Fruit fly (Drosophila melanogaster) whole organism, adult: ENCODE results near the gene CG42870.

ENCODE experiments used
- CG11617 ChIP-seq: fragments of 200-800 bp; sonication (Bioruptor generic); optimal IDR thresholded peaks from 2 replicates; lab custom pipeline; 2017; ENCODE audit warnings: mild to moderate bottlenecking, missing biosample characterization, missing genetic modification reagents, missing genetic modification characterization
- CG12768 ChIP-seq: fragments of 200-800 bp; sonication (Bioruptor generic); optimal IDR thresholded peaks from 2 replicates; lab custom pipeline; 2017; ENCODE audit warnings: missing biosample characterization, missing genetic modification characterization, mild to moderate bottlenecking, moderate library complexity, missing genetic modification reagents
- CG14711 ChIP-seq: fragments of 200-800 bp; sonication (Bioruptor generic); optimal IDR thresholded peaks from 2 replicates; lab custom pipeline; 2018; ENCODE audit warnings: missing biosample characterization, mild to moderate bottlenecking, missing genetic modification characterization, moderate library complexity
- CG1620 ChIP-seq: fragments of 200-800 bp; sonication (Bioruptor generic); optimal IDR thresholded peaks from 2 replicates; lab custom pipeline; 2016; ENCODE audit warnings: missing biosample characterization, missing genetic modification characterization
- CG33017 ChIP-seq: fragments of 200-800 bp; sonication (Bioruptor generic); optimal IDR thresholded peaks from 2 replicates; lab custom pipeline; 2018; ENCODE audit warnings: missing biosample characterization, mild to moderate bottlenecking, missing genetic modification characterization, moderate library complexity
- CG5204 ChIP-seq: fragments of 200-800 bp; sonication (Bioruptor generic); optimal IDR thresholded peaks from 2 replicates; lab custom pipeline; 2016; ENCODE audit warnings: missing biosample characterization, missing genetic modification characterization
- CG7045 ChIP-seq: fragments of 200-800 bp; sonication (Bioruptor generic); optimal IDR thresholded peaks from 2 replicates; lab custom pipeline; 2017; ENCODE audit warnings: missing biosample characterization, mild to moderate bottlenecking, missing genetic modification characterization
- CG7101 ChIP-seq: fragments of 200-800 bp; sonication (Bioruptor generic); optimal IDR thresholded peaks from 2 replicates; lab custom pipeline; 2018; ENCODE audit warnings: missing biosample characterization, mild to moderate bottlenecking, missing genetic modification characterization, moderate library complexity
- Clk ChIP-seq: fragments of 200-800 bp; sonication (Bioruptor generic); optimal IDR thresholded peaks from 2 replicates; lab custom pipeline; 2017; ENCODE audit warnings: missing biosample characterization, missing genetic modification characterization
- Crg-1 ChIP-seq: fragments of 200-800 bp; sonication (Bioruptor generic); optimal IDR thresholded peaks from 2 replicates; lab custom pipeline; 2016; ENCODE audit warnings: missing biosample characterization, missing genetic modification characterization
- Hr96 ChIP-seq: fragments of 200-800 bp; sonication (Bioruptor generic); optimal IDR thresholded peaks from 2 replicates; lab custom pipeline; 2016; ENCODE audit warnings: missing biosample characterization, missing genetic modification characterization
- Mnt ChIP-seq: fragments of 200-800 bp; sonication (Bioruptor generic); optimal IDR thresholded peaks from 2 replicates; lab custom pipeline; 2016; ENCODE audit warnings: missing biosample characterization, mild to moderate bottlenecking, missing genetic modification characterization
- bab1 ChIP-seq: fragments of 200-800 bp; sonication (Bioruptor generic); optimal IDR thresholded peaks from 3 replicates; lab custom pipeline; 2019; ENCODE audit warnings: missing biosample characterization, mild to moderate bottlenecking, missing genetic modification characterization, moderate library complexity
- cic ChIP-seq: fragments of 200-800 bp; sonication (Bioruptor generic); optimal IDR thresholded peaks from 2 replicates; lab custom pipeline; 2017; ENCODE audit warnings: missing biosample characterization, mild to moderate bottlenecking, missing genetic modification characterization, moderate library complexity
- cnc ChIP-seq, 2 experiments: fragments of >200 bp; optimal IDR thresholded peaks; 2 replicates each; lab custom pipeline; 2017
- kay ChIP-seq: fragments of 200-800 bp; sonication (Bioruptor generic); peaks from one replicate; lab custom pipeline; 2016; ENCODE audit warnings: missing biosample characterization, missing genetic modification characterization, borderline replicate concordance
- ovo ChIP-seq: fragments of 200-800 bp; sonication (Bioruptor generic); optimal IDR thresholded peaks from 2 replicates; lab custom pipeline; 2016; ENCODE audit warnings: missing biosample characterization, missing genetic modification characterization
- pad ChIP-seq: fragments of 200-800 bp; sonication (Bioruptor generic); optimal IDR thresholded peaks from 3 replicates; lab custom pipeline; 2017; ENCODE audit warnings: missing biosample characterization, missing genetic modification characterization, mild to moderate bottlenecking, moderate library complexity, missing genetic modification reagents
- tj ChIP-seq: fragments of 200-800 bp; sonication (Bioruptor generic); optimal IDR thresholded peaks from 3 replicates; lab custom pipeline; 2017; ENCODE audit warnings: missing biosample characterization, mild to moderate bottlenecking, missing genetic modification characterization, moderate library complexity
- toe ChIP-seq: fragments of 200-800 bp; sonication (Bioruptor generic); optimal IDR thresholded peaks from 2 replicates; lab custom pipeline; 2016; ENCODE audit warnings: missing biosample characterization, missing genetic modification characterization

The CG42870 gene

dm6 chr3R:21704439-21704838, 32.7 kb downstream of the CG42870 start:
- TF ChIP-seq pad (no peak), CG14711 (tag; lab: Kevin White, UChicago) (no peak), ovo (GFP tag; lab: Kevin White, UChicago) (no peak), CG7045 (GFP tag; lab: Kevin White, UChicago) (no peak), bab1 (GFP tag; lab: Kevin White, UChicago) (no peak), CG12768 (GFP tag; lab: Kevin White, UChicago) (no peak), kay (no peak), Mnt (GFP tag; lab: Kevin White, UChicago) (no peak), CG1620 (no peak), cic (GFP tag; lab: Kevin White, UChicago) (no peak), CG7101 (tag; lab: Kevin White, UChicago) (no peak), Hr96 (GFP tag; lab: Kevin White, UChicago) (no peak), CG5204 (GFP tag; lab: Kevin White, UChicago) (no peak), Crg-1 (no peak), tj (GFP tag; lab: Kevin White, UChicago) (no peak), CG33017 (tag; lab: Kevin White, UChicago) (no peak), toe (GFP tag; lab: Kevin White, UChicago) (no peak), CG11617 (GFP tag; lab: Kevin White, UChicago) (no peak)

- TF ChIP-seq CG14711 (tag; lab: Kevin White, UChicago) (no peak), cic (GFP tag; lab: Kevin White, UChicago) (no peak), ovo (GFP tag; lab: Kevin White, UChicago) (no peak), CG11617 (GFP tag; lab: Kevin White, UChicago) (no peak), CG5204 (GFP tag; lab: Kevin White, UChicago) (no peak), Clk (GFP tag; lab: Kevin White, UChicago) (no peak), CG33017 (tag; lab: Kevin White, UChicago) (no peak), kay (no peak), Mnt (GFP tag; lab: Kevin White, UChicago) (no peak), toe (GFP tag; lab: Kevin White, UChicago) (no peak)
Measured at dm6 chr3R:21703346-21703745, 33.8 kb downstream of the CG42870 start.

- TF ChIP-seq kay (peak; percentile 32), CG12768 (GFP tag; lab: Kevin White, UChicago) (no peak), tj (GFP tag; lab: Kevin White, UChicago) (no peak)
Measured at dm6 chr3R:21701529-21701928, 35.6 kb downstream of the CG42870 start.

DNA sequence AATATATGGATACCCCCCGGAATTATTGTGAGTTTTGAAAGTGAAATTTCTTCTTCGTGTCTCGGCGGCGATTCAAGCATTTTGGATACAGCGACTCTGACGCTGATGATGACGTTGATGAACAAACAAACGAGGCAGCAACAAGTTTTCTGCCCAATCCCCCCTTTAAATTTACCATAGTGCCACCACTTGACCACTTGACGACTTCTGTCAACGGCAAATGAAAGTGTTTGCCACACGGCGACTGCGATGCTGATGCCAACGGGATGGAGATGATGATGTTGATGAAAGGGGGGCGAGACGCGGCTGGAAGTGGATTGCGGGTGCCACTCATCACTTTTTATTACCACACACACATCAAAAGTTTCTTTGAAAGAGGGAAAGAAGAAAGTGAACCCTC, 36.7 kb downstream of the CG42870 start:
- TF ChIP-seq CG14711 (tag; lab: Kevin White, UChicago) = no peak

dm6 chr3R:21698895-21699300, 38.3 kb downstream of the CG42870 start:
- TF ChIP-seq kay (no peak), CG1620 (no peak), cnc (optimal IDR thresholded peaks at IDR 0.05; lab: Kevin White, UChicago) (no peak), cic (GFP tag; lab: Kevin White, UChicago) (no peak), Crg-1 (no peak), CG14711 (tag; lab: Kevin White, UChicago) (no peak), tj (GFP tag; lab: Kevin White, UChicago) (no peak), toe (GFP tag; lab: Kevin White, UChicago) (no peak), pad (no peak), CG12768 (GFP tag; lab: Kevin White, UChicago) (no peak)

DNA sequence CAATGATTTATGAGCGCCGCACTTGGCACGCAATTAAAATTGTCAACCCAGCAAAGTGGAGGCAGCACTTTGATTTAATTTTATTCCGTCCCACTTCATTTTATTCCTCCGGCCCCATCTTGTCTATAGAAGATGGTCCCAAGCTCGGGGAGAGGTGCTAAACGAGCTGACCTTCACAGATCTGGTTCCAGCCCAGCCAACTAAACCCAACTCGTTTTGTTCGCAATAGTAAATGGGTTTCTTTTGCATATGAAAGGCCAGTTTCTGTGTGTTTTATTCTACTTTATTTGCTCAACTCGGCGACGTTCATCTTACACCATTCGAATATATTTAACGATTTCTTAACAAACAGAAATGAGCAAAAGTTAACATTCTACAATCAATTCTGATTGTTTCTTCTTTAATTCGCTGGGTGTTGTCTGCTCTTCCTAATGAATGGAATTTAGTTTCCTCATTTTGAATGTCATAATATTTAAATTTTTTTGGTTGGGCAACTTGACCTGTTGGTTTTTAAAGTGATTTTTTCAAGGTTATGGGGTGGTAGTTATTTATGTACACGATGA, 44.0 kb downstream of the CG42870 start:
- TF ChIP-seq CG33017 (tag; lab: Kevin White, UChicago) (no peak), CG11617 (GFP tag; lab: Kevin White, UChicago) (no peak), CG5204 (GFP tag; lab: Kevin White, UChicago) (no peak), Clk (GFP tag; lab: Kevin White, UChicago) (no peak), Mnt (GFP tag; lab: Kevin White, UChicago) (no peak), Hr96 (GFP tag; lab: Kevin White, UChicago) (no peak), cnc (optimal IDR thresholded peaks at IDR 0.05; lab: Kevin White, UChicago) (no peak), kay (no peak), tj (GFP tag; lab: Kevin White, UChicago) (no peak)

- TF ChIP-seq CG1620 (no peak), Crg-1 (no peak), Clk (GFP tag; lab: Kevin White, UChicago) (no peak), CG7101 (tag; lab: Kevin White, UChicago) (no peak), Mnt (GFP tag; lab: Kevin White, UChicago) (no peak), pad (no peak), CG12768 (GFP tag; lab: Kevin White, UChicago) (no peak), CG33017 (tag; lab: Kevin White, UChicago) (no peak), toe (GFP tag; lab: Kevin White, UChicago) (no peak), ovo (GFP tag; lab: Kevin White, UChicago) (no peak), kay (no peak), CG14711 (tag; lab: Kevin White, UChicago) (no peak)
Measured at dm6 chr3R:21691114-21691513, 46.0 kb downstream of the CG42870 start.
